Fruit fly (Drosophila melanogaster): Measurements from ENCODE around the gene CG44038.

Gene CG44038

dm6 chr3R:12288580-12289299, 28.0 kb downstream of the CG44038 start:
- TF ChIP-seq prd (optimal IDR thresholded peaks at IDR 0.05) (no peak), prd (GFP tag; IDR thresholded peaks at IDR 0.05) (no peak), CG18599 (GFP tag; optimal IDR thresholded peaks at IDR 0.05) (no peak), scrt (GFP tag; optimal IDR thresholded peaks at IDR 0.05) (no peak), ken (GFP tag; IDR thresholded peaks at IDR 0.05) (no peak), CG7839 (tag; optimal IDR thresholded peaks at IDR 0.05) (no peak), Ets65A (GFP tag) (peak; percentile 59)

dm6 chr3R:12290466-12291237, 29.9 kb downstream of the CG44038 start:
- no peak for TF ChIP-seq bigmax (GFP tag; optimal IDR thresholded peaks at IDR 0.05)
- TF ChIP-seq CG8281 (tag; optimal IDR thresholded peaks at IDR 0.05) = peak; percentile 97

DNA sequence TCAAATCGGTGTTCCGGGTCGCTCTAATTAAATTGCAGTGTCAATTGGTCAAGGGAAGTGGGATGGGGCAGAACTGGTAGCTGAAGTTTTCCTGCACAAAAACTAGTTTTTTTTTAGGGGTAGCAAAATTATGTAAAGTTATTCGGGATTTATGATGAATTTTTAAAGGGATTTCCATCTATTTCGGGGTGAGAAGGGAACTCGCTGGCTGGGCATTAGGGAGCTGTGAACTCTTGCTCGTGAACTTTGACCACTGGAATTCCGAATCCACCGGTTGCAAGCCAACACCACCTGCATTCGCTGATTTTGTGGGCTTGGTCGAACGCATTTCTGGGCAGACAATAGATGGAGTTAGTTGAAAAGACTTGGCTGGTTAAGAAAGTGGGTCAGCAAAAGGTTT, 31.1 kb downstream of the CG44038 start:
- peak; percentile 70 for TF ChIP-seq nerfin-1 (tag; optimal IDR thresholded peaks at IDR 0.05)
- no peak for TF ChIP-seq E2f1 (GFP tag; IDR thresholded peaks at IDR 0.05)
- TF ChIP-seq Hr39 (optimal IDR thresholded peaks at IDR 0.05) = no peak
- no peak for TF ChIP-seq phol (tag; optimal IDR thresholded peaks at IDR 0.05)
- TF ChIP-seq CG8359 (GFP tag; optimal IDR thresholded peaks at IDR 0.05; ENCODE audit: borderline replicate concordance) = no peak
- peak; percentile 16 for TF ChIP-seq gsb-n (tag; optimal IDR thresholded peaks at IDR 0.05)
- no peak for TF ChIP-seq psq (GFP tag; optimal IDR thresholded peaks at IDR 0.05)
- TF ChIP-seq insv (GFP tag; optimal IDR thresholded peaks at IDR 0.05) = no peak
- TF ChIP-seq CG34376 (GFP tag; optimal IDR thresholded peaks at IDR 0.05) = no peak
- peak; percentile 18 for TF ChIP-seq Ets65A (GFP tag)
- TF ChIP-seq dan (GFP tag; IDR thresholded peaks at IDR 0.05) = no peak
- no peak for TF ChIP-seq jumu (GFP tag; optimal IDR thresholded peaks at IDR 0.05)

DNA sequence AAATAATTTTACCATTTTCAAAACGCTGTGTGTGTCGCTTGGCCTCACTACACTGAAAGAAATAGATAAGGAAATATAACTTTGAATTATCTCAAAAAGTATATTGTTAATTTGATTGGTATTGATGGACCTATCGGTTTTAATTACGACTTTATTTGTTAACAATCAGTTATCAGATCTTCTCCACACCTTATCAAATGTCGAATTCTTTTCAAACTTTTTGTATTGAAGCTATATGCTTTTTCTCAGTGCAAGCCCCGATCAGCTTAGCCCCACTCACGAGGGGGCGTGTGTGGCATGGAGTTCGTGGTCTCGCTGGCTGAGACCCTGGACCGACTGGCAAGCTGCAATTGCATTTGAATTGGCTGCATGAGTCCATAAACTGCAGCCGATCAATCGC, 36.5 kb downstream of the CG44038 start:
- TF ChIP-seq CG8281 (tag; optimal IDR thresholded peaks at IDR 0.05) (no peak), bsh (GFP tag; optimal IDR thresholded peaks at IDR 0.05) (peak in 1 of 2 experiments; percentile 25), Drgx (GFP tag; IDR thresholded peaks at IDR 0.05) (peak; percentile 81), Kr (GFP tag; optimal IDR thresholded peaks at IDR 0.05) (no peak), CG12219 (GFP tag; optimal IDR thresholded peaks at IDR 0.05) (no peak), bigmax (GFP tag; optimal IDR thresholded peaks at IDR 0.05) (no peak), Spps (tag; optimal IDR thresholded peaks at IDR 0.05) (no peak), br (optimal IDR thresholded peaks at IDR 0.05) (no peak), CG15479 (GFP tag; optimal IDR thresholded peaks at IDR 0.05) (no peak), CG3726 (GFP tag; IDR thresholded peaks at IDR 0.05) (no peak), kay (GFP tag; optimal IDR thresholded peaks at IDR 0.05) (no peak), sens (GFP tag) (peak; percentile 56)

- TF ChIP-seq Doc3 (GFP tag; IDR thresholded peaks at IDR 0.05; ENCODE audit: partially characterized antibody) (no peak), az2 (GFP tag; optimal IDR thresholded peaks at IDR 0.05) (no peak), Hsf (GFP tag; optimal IDR thresholded peaks at IDR 0.05) (no peak), jing (GFP tag; optimal IDR thresholded peaks at IDR 0.05) (no peak), oc (tag; optimal IDR thresholded peaks at IDR 0.05) (no peak), dysf (GFP tag; IDR thresholded peaks at IDR 0.05) (no peak), crc (GFP tag; optimal IDR thresholded peaks at IDR 0.05) (no peak), CG8388 (GFP tag; optimal IDR thresholded peaks at IDR 0.05) (no peak), CG11504 (tag; optimal IDR thresholded peaks at IDR 0.05) (no peak), B-H1 (GFP tag; IDR thresholded peaks at IDR 0.05) (no peak), cas (GFP tag; IDR thresholded peaks at IDR 0.05) (no peak), tll (GFP tag; optimal IDR thresholded peaks at IDR 0.05) (no peak), CG6765 (GFP tag; optimal IDR thresholded peaks at IDR 0.05) (no peak), MTF-1 (GFP tag; optimal IDR thresholded peaks at IDR 0.05; ENCODE audit: borderline replicate concordance) (no peak)
Measured at dm6 chr3R:12301528-12301927, 40.8 kb downstream of the CG44038 start.

All from whole organism, embryonic.